Fruit fly (Drosophila melanogaster): ENCODE measurements around the gene CG13615.

The CG13615 gene

dm6 chr3R:24390239-24390638 lies at the start of gene CG13615, which contains the start of gene CG5768:
Gene CG13615, plus strand, starts transcription at chr3R:24390518.
Gene CG5768, minus strand, starts transcription at chr3R:24390339.
- TF ChIP-seq psq (optimal IDR thresholded peaks at IDR 0.05), result no peak
- TF ChIP-seq insv (optimal IDR thresholded peaks at IDR 0.05), result no peak
- TF ChIP-seq Myc (optimal IDR thresholded peaks at IDR 0.05), result no peak
- no peak for TF ChIP-seq Sin3A (optimal IDR thresholded peaks at IDR 0.05)
- no peak for TF ChIP-seq h (optimal IDR thresholded peaks at IDR 0.05)
- no peak for TF ChIP-seq ttk (optimal IDR thresholded peaks at IDR 0.05)

dm6 chr3R:24341251-24341650 lies 49.1 kb upstream of the CG13615 start, which contains the start of gene Ms:
Gene Ms, plus strand, starts transcription at chr3R:24341551.
- TF ChIP-seq Myc (optimal IDR thresholded peaks at IDR 0.05), result no peak
- no peak for TF ChIP-seq psq (optimal IDR thresholded peaks at IDR 0.05)
- TF ChIP-seq h (optimal IDR thresholded peaks at IDR 0.05), result no peak
- TF ChIP-seq insv (optimal IDR thresholded peaks at IDR 0.05), result no peak
- no peak for TF ChIP-seq ttk (optimal IDR thresholded peaks at IDR 0.05)
- TF ChIP-seq Sin3A (optimal IDR thresholded peaks at IDR 0.05), result no peak

- TF ChIP-seq psq (optimal IDR thresholded peaks at IDR 0.05) (no peak), ttk (optimal IDR thresholded peaks at IDR 0.05) (no peak), Myc (optimal IDR thresholded peaks at IDR 0.05) (no peak), insv (optimal IDR thresholded peaks at IDR 0.05) (no peak), h (optimal IDR thresholded peaks at IDR 0.05) (no peak), Sin3A (optimal IDR thresholded peaks at IDR 0.05) (no peak)
Measured at dm6 chr3R:24348420-24349190, 41.7 kb upstream of the CG13615 start, which contains the start of the genes CG5746 and CG6454. Gene CG5746, minus strand, starts transcription at chr3R:24348791. Gene CG6454, plus strand, starts transcription at chr3R:24349182.

dm6 chr3R:24353448-24353847 lies 36.9 kb upstream of the CG13615 start:
- no peak for TF ChIP-seq h (optimal IDR thresholded peaks at IDR 0.05)
- no peak for TF ChIP-seq psq (optimal IDR thresholded peaks at IDR 0.05)
- TF ChIP-seq insv (optimal IDR thresholded peaks at IDR 0.05), result no peak
- no peak for TF ChIP-seq Sin3A (optimal IDR thresholded peaks at IDR 0.05)
- TF ChIP-seq Myc (optimal IDR thresholded peaks at IDR 0.05), result no peak
- TF ChIP-seq ttk (optimal IDR thresholded peaks at IDR 0.05), result no peak

dm6 chr3R:24357698-24358097 lies 32.6 kb upstream of the CG13615 start, which contains the start of gene Golgin84:
Gene Golgin84, minus strand, starts transcription at chr3R:24357938.
- TF ChIP-seq psq (optimal IDR thresholded peaks at IDR 0.05) (no peak), h (optimal IDR thresholded peaks at IDR 0.05) (no peak), ttk (optimal IDR thresholded peaks at IDR 0.05) (no peak), Myc (optimal IDR thresholded peaks at IDR 0.05) (no peak), Sin3A (optimal IDR thresholded peaks at IDR 0.05) (no peak), insv (optimal IDR thresholded peaks at IDR 0.05) (no peak)

- TF ChIP-seq insv (optimal IDR thresholded peaks at IDR 0.05) (no peak), h (optimal IDR thresholded peaks at IDR 0.05) (no peak), Sin3A (optimal IDR thresholded peaks at IDR 0.05) (no peak), Myc (optimal IDR thresholded peaks at IDR 0.05) (no peak), ttk (optimal IDR thresholded peaks at IDR 0.05) (no peak), psq (optimal IDR thresholded peaks at IDR 0.05) (no peak)
Measured at dm6 chr3R:24359957-24360356, 30.4 kb upstream of the CG13615 start, which contains the start of gene CG18528. Gene CG18528, minus strand, starts transcription at chr3R:24360144.

- TF ChIP-seq h (optimal IDR thresholded peaks at IDR 0.05), result no peak
- no peak for TF ChIP-seq insv (optimal IDR thresholded peaks at IDR 0.05)
- no peak for TF ChIP-seq Sin3A (optimal IDR thresholded peaks at IDR 0.05)
- TF ChIP-seq psq (optimal IDR thresholded peaks at IDR 0.05), result no peak
- TF ChIP-seq ttk (optimal IDR thresholded peaks at IDR 0.05), result no peak
- no peak for TF ChIP-seq Myc (optimal IDR thresholded peaks at IDR 0.05)
Measured at dm6 chr3R:24361583-24361982, 28.7 kb upstream of the CG13615 start, which contains the start of the genes CG5762 and CG33339. Gene CG5762, minus strand, starts transcription at chr3R:24361683. Gene CG33339, plus strand, starts transcription at chr3R:24361847.

dm6 chr3R:24362838-24363237 lies 27.5 kb upstream of the CG13615 start, which contains the start of gene CG33340:
Gene CG33340, plus strand, starts transcription at chr3R:24363138.
- TF ChIP-seq ttk (optimal IDR thresholded peaks at IDR 0.05), result no peak
- TF ChIP-seq Sin3A (optimal IDR thresholded peaks at IDR 0.05), result no peak
- no peak for TF ChIP-seq h (optimal IDR thresholded peaks at IDR 0.05)
- no peak for TF ChIP-seq psq (optimal IDR thresholded peaks at IDR 0.05)
- TF ChIP-seq Myc (optimal IDR thresholded peaks at IDR 0.05), result no peak
- TF ChIP-seq insv (optimal IDR thresholded peaks at IDR 0.05), result no peak

dm6 chr3R:24364880-24365604 lies 25.3 kb upstream of the CG13615 start, which contains the start of the genes CG17784 and CG13613:
Gene CG17784, minus strand, starts transcription at chr3R:24364980.
Gene CG13613, plus strand, starts transcription at chr3R:24365554.
- TF ChIP-seq Sin3A (optimal IDR thresholded peaks at IDR 0.05) (no peak), h (optimal IDR thresholded peaks at IDR 0.05) (no peak), Myc (optimal IDR thresholded peaks at IDR 0.05) (no peak), insv (optimal IDR thresholded peaks at IDR 0.05) (no peak)

- TF ChIP-seq Myc (optimal IDR thresholded peaks at IDR 0.05) (no peak), ttk (optimal IDR thresholded peaks at IDR 0.05) (no peak), insv (optimal IDR thresholded peaks at IDR 0.05) (no peak), psq (optimal IDR thresholded peaks at IDR 0.05) (no peak), Sin3A (optimal IDR thresholded peaks at IDR 0.05) (no peak), h (optimal IDR thresholded peaks at IDR 0.05) (no peak)
Measured at dm6 chr3R:24367120-24367519, 23.2 kb upstream of the CG13615 start, which contains the start of gene CG42811. Gene CG42811, minus strand, starts transcription at chr3R:24367220.

dm6 chr3R:24368064-24368463 lies 22.3 kb upstream of the CG13615 start, which contains the start of the genes CG42812 and CG33341:
Gene CG42812, minus strand, starts transcription at chr3R:24368164.
Gene CG33341, plus strand, starts transcription at chr3R:24368358.
- TF ChIP-seq psq (optimal IDR thresholded peaks at IDR 0.05) (no peak), Myc (optimal IDR thresholded peaks at IDR 0.05) (no peak), Sin3A (optimal IDR thresholded peaks at IDR 0.05) (no peak), ttk (optimal IDR thresholded peaks at IDR 0.05) (no peak), h (optimal IDR thresholded peaks at IDR 0.05) (no peak), insv (optimal IDR thresholded peaks at IDR 0.05) (no peak)

All from Kc167 (cell line).